Worm (Caenorhabditis elegans) whole organism, L4 larva: ENCODE results near the gene srw-15.

Source experiments
- D1046.2 ChIP-seq: fragments of 200-800 bp; sonication (Bioruptor generic); IDR thresholded peaks from 2 replicates; pipeline ENCODE4 v1.3.6; 2022; ENCODE audit warnings: missing genetic modification characterization, missing compliant biosample characterization
- F10B5.3 ChIP-seq: sonication (generic microtip); optimal IDR thresholded peaks from 2 replicates; lab custom pipeline; 2016; ENCODE audit warnings: mild to moderate bottlenecking, missing genetic modification characterization, missing compliant biosample characterization
- F37D6.2 ChIP-seq: sonication (generic microtip); optimal IDR thresholded peaks from 2 replicates; lab custom pipeline; 2016; ENCODE audit warnings: mild to moderate bottlenecking, missing genetic modification characterization, missing compliant biosample characterization
- R02D3.7 ChIP-seq: fragments of 150-350 bp; sonication (generic microtip); optimal IDR thresholded peaks from 3 replicates; lab custom pipeline; 2014; ENCODE audit warnings: missing biosample characterization, missing genetic modification characterization
- T20F7.1 ChIP-seq: fragments of 200-800 bp; sonication (Bioruptor generic); optimal IDR thresholded peaks from 2 replicates; lab custom pipeline; 2018; ENCODE audit warnings: mild to moderate bottlenecking, missing genetic modification characterization, missing compliant biosample characterization
- Y105C5A.15 ChIP-seq: fragments of 200-800 bp; sonication (Bioruptor generic); IDR thresholded peaks from 2 replicates; pipeline ENCODE4 v1.3.6; 2022; ENCODE audit warnings: missing genetic modification characterization, missing compliant biosample characterization
- Y5F2A.4 ChIP-seq: fragments of 200-800 bp; sonication (Bioruptor generic); optimal IDR thresholded peaks from 2 replicates; lab custom pipeline; 2018; ENCODE audit warnings: mild to moderate bottlenecking, missing genetic modification characterization, missing compliant biosample characterization
- ZK337.2 ChIP-seq: fragments of 200-800 bp; sonication (Bioruptor generic); IDR thresholded peaks from 2 replicates; pipeline ENCODE4 v1.3.6; 2022; ENCODE audit warnings: missing genetic modification reagents, missing genetic modification characterization, missing compliant biosample characterization
- aha-1 ChIP-seq: fragments of 150-350 bp; peaks from one replicate; lab custom pipeline; 2014; ENCODE audit warnings: missing biosample characterization, missing genetic modification characterization
- ama-1 ChIP-seq: fragments of 150-350 bp; optimal IDR thresholded peaks from 2 replicates; lab custom pipeline; 2014; ENCODE audit warnings: inconsistent platforms, mixed read lengths
- attf-4 ChIP-seq: sonication (generic microtip); optimal IDR thresholded peaks from 3 replicates; lab custom pipeline; 2017; ENCODE audit warnings: missing biosample characterization, missing genetic modification characterization
- ceh-28 ChIP-seq: fragments of 150-350 bp; optimal IDR thresholded peaks from 2 replicates; lab custom pipeline; 2014; ENCODE audit warnings: missing biosample characterization, missing genetic modification reagents, missing genetic modification characterization
- ceh-32 ChIP-seq: sonication (generic microtip); optimal IDR thresholded peaks from 2 replicates; lab custom pipeline; 2016; ENCODE audit warnings: mild to moderate bottlenecking, missing genetic modification characterization, missing compliant biosample characterization; ENCODE audit not compliant: poor library complexity
- ceh-44 ChIP-seq: fragments of 200-800 bp; sonication (Bioruptor generic); IDR thresholded peaks from 2 replicates; pipeline ENCODE4 v1.3.6; 2022; ENCODE audit warnings: missing genetic modification reagents, missing genetic modification characterization, missing compliant biosample characterization
- ces-1 ChIP-seq: fragments of 150-350 bp; sonication (generic microtip); optimal IDR thresholded peaks from 4 replicates; lab custom pipeline; 2014; ENCODE audit warnings: missing biosample characterization, missing genetic modification reagents, missing genetic modification characterization
- ctbp-1 ChIP-seq: fragments of 200-800 bp; sonication (Bioruptor generic); IDR thresholded peaks from 2 replicates; pipeline ENCODE4 v1.3.6; 2022; ENCODE audit warnings: missing genetic modification reagents, missing genetic modification characterization, missing compliant biosample characterization
- daf-19 ChIP-seq: fragments of 200-800 bp; sonication (Bioruptor generic); conservative IDR thresholded peaks from 2 replicates; pipeline ENCODE4 v1.3.6; 2022; ENCODE audit warnings: missing genetic modification characterization, missing compliant biosample characterization
- dmd-9 ChIP-seq: fragments of 200-800 bp; sonication (Bioruptor generic); IDR thresholded peaks from 2 replicates; pipeline ENCODE4 v1.3.6; 2022; ENCODE audit warnings: missing genetic modification reagents, missing genetic modification characterization, missing compliant biosample characterization
- dpl-1 ChIP-seq: fragments of 150-350 bp; optimal IDR thresholded peaks from 2 replicates; lab custom pipeline; 2014; ENCODE audit warnings: missing biosample characterization, missing genetic modification reagents, missing genetic modification characterization
- fkh-10 ChIP-seq: fragments of 150-350 bp; optimal IDR thresholded peaks from 2 replicates; lab custom pipeline; 2014; ENCODE audit warnings: missing biosample characterization, missing genetic modification reagents, missing genetic modification characterization
- gei-8 ChIP-seq: fragments of 200-800 bp; sonication (Bioruptor generic); optimal IDR thresholded peaks from 2 replicates; lab custom pipeline; 2018; ENCODE audit warnings: mild to moderate bottlenecking, missing genetic modification characterization, missing compliant biosample characterization
- lin-13 ChIP-seq: fragments of 150-350 bp; optimal IDR thresholded peaks from 2 replicates; lab custom pipeline; 2014; ENCODE audit warnings: missing biosample characterization, missing genetic modification reagents, missing genetic modification characterization
- lin-38 ChIP-seq: fragments of 200-800 bp; sonication (Bioruptor generic); IDR thresholded peaks from 2 replicates; pipeline ENCODE4 v1.3.6; 2022; ENCODE audit warnings: missing genetic modification reagents, missing genetic modification characterization, missing compliant biosample characterization
- mep-1 ChIP-seq: fragments of 150-350 bp; sonication (generic microtip); optimal IDR thresholded peaks from 3 replicates; lab custom pipeline; 2014; ENCODE audit warnings: missing biosample characterization, missing genetic modification characterization
- mxl-3 ChIP-seq: fragments of 200-800 bp; sonication (Bioruptor generic); optimal IDR thresholded peaks from 2 replicates; lab custom pipeline; 2018; ENCODE audit warnings: mild to moderate bottlenecking, missing genetic modification characterization, missing compliant biosample characterization
- nhr-10 ChIP-seq: fragments of 150-350 bp; optimal IDR thresholded peaks from 2 replicates; lab custom pipeline; 2014; ENCODE audit warnings: missing biosample characterization, missing genetic modification characterization
- nhr-237 ChIP-seq: sonication (generic microtip); optimal IDR thresholded peaks from 2 replicates; lab custom pipeline; 2017; ENCODE audit warnings: missing biosample characterization, missing genetic modification characterization
- nhr-25 ChIP-seq: sonication (generic microtip); optimal IDR thresholded peaks from 2 replicates; lab custom pipeline; 2017; ENCODE audit warnings: missing genetic modification characterization, mild to moderate bottlenecking, missing compliant biosample characterization, antibody characterized with exemption, moderate library complexity, borderline replicate concordance; ENCODE audit not compliant: insufficient read depth
- nhr-28 ChIP-seq: fragments of 150-350 bp; optimal IDR thresholded peaks from 2 replicates; lab custom pipeline; 2014; ENCODE audit warnings: missing biosample characterization, missing genetic modification characterization
- nhr-42 ChIP-seq: fragments of 200-800 bp; sonication (Bioruptor generic); IDR thresholded peaks from 2 replicates; pipeline ENCODE4 v1.3.6; 2022; ENCODE audit warnings: missing genetic modification characterization, missing compliant biosample characterization
- nhr-77 ChIP-seq: fragments of 150-350 bp; optimal IDR thresholded peaks from 2 replicates; lab custom pipeline; 2014; ENCODE audit warnings: missing biosample characterization, missing genetic modification characterization
- rbr-2 ChIP-seq: sonication (generic microtip); optimal IDR thresholded peaks from 2 replicates; lab custom pipeline; 2016; ENCODE audit warnings: missing genotype, missing genetic modification characterization, missing compliant biosample characterization
- saeg-2 ChIP-seq: fragments of 200-800 bp; sonication (Bioruptor generic); IDR thresholded peaks from 2 replicates; pipeline ENCODE4 v1.3.6; 2022; ENCODE audit warnings: missing genetic modification reagents, missing genetic modification characterization, missing compliant biosample characterization
- spr-1 ChIP-seq: sonication (generic microtip); optimal IDR thresholded peaks from 2 replicates; lab custom pipeline; 2016; ENCODE audit warnings: mild to moderate bottlenecking, missing genetic modification characterization, missing compliant biosample characterization
- unc-39 ChIP-seq: sonication (generic microtip); optimal IDR thresholded peaks from 2 replicates; lab custom pipeline; 2017; ENCODE audit warnings: missing biosample characterization, missing genetic modification characterization
- unc-62 ChIP-seq, 3 experiments: fragments of 150-350 bp in 1 of 3; sonication (generic microtip); optimal IDR thresholded peaks in 2 of 3; peaks in 1 of 3; 1 replicate in 1 of 3; 2 replicates in 2 of 3; lab custom pipeline; 2014 to 2017; ENCODE audit warnings: missing biosample characterization in 3 of 3, missing genetic modification characterization in 3 of 3, missing genetic modification reagents in 3 of 3, missing genotype in 1 of 3
- zfp-3 ChIP-seq: fragments of 200-800 bp; sonication (Bioruptor generic); conservative IDR thresholded peaks from 2 replicates; pipeline ENCODE4 v1.3.6; 2022; ENCODE audit warnings: missing genetic modification reagents, missing genetic modification characterization, missing compliant biosample characterization
- zip-11 ChIP-seq: fragments of 200-800 bp; sonication (Bioruptor generic); IDR thresholded peaks from 2 replicates; pipeline ENCODE4 v1.3.6; 2022; ENCODE audit warnings: missing genetic modification characterization, missing compliant biosample characterization
- zip-2 ChIP-seq: fragments of 150-350 bp; optimal IDR thresholded peaks from 2 replicates; lab custom pipeline; 2014; ENCODE audit warnings: missing biosample characterization, missing genetic modification characterization

srw-15 gene

ce11 chrV:15221330-15221729 lies 9.0 kb upstream of the srw-15 start, which contains the start of gene irld-25:
Gene irld-25, plus strand, starts transcription at chrV:15221630.
- TF ChIP-seq spr-1 (tag; lab: Kevin White, UChicago) (no peak), ces-1 (no peak), Y105C5A.15 (GFP tag; lab: Robert Waterston, UW) (no peak), dmd-9 (GFP tag; lab: Robert Waterston, UW) (no peak), ceh-44 (GFP tag; lab: Robert Waterston, UW) (no peak), ama-1 (lab: Kevin White, UChicago) (no peak), unc-62 (GFP tag; optimal IDR thresholded peaks at IDR 0.05 in 1 of 2; lab: Kevin White, UChicago) (no peak), unc-62 (tag; optimal IDR thresholded peaks at IDR 0.05; lab: Kevin White, UChicago) (no peak), dpl-1 (GFP tag; lab: Kevin White, UChicago) (no peak), ceh-28 (tag; lab: Kevin White, UChicago) (no peak), T20F7.1 (no peak), daf-19 (no peak)

DNA sequence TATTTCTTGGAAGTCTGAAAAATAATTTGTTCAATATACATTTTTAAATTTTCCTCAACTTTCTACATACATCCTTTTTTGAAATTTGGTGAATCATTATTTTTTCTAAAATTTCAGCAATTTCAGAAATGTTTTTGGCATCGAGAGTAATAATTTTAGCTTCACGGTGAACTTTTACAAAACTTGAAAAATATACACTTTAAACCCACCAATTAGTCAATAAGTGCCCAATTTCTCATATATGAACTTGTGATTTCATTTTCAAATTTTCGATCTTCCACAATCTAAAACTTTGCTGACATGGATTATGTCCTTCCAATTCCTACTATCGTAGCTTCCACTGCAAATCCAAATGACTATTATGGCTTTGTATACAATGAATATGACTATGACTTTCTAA lies 6.7 kb upstream of the srw-15 start, which contains the start of gene srw-24:
Gene srw-24 (plus strand): TSS at position 301 of the 400 bp plus-strand sequence.
- no peak for TF ChIP-seq lin-13 (GFP tag; lab: Kevin White, UChicago)
- TF ChIP-seq nhr-10 (tag; lab: Kevin White, UChicago): no peak
- no peak for TF ChIP-seq ceh-28 (tag; lab: Kevin White, UChicago)
- TF ChIP-seq aha-1 (tag; lab: Kevin White, UChicago): no peak
- TF ChIP-seq nhr-28 (tag; lab: Kevin White, UChicago): no peak
- TF ChIP-seq zip-2 (tag; lab: Kevin White, UChicago): no peak
- no peak for TF ChIP-seq ceh-32 (tag; lab: Kevin White, UChicago)
- TF ChIP-seq fkh-10 (GFP tag; lab: Kevin White, UChicago): no peak
- TF ChIP-seq zfp-3: no peak
- no peak for TF ChIP-seq spr-1 (tag; lab: Kevin White, UChicago)
- TF ChIP-seq F10B5.3 (tag; lab: Kevin White, UChicago): no peak
- no peak for TF ChIP-seq D1046.2
- TF ChIP-seq R02D3.7 (tag; lab: Kevin White, UChicago): no peak
- no peak for TF ChIP-seq ctbp-1 (GFP tag; lab: Robert Waterston, UW)
- no peak for TF ChIP-seq Y5F2A.4 (GFP tag; lab: Kevin White, UChicago)
- no peak for TF ChIP-seq nhr-42
- no peak for TF ChIP-seq zip-11 (GFP tag; lab: Robert Waterston, UW)
- TF ChIP-seq nhr-25 (tag; lab: Kevin White, UChicago): no peak
- TF ChIP-seq attf-4 (tag; lab: Kevin White, UChicago): no peak
- no peak for TF ChIP-seq nhr-237 (tag; lab: Kevin White, UChicago)

- no peak for TF ChIP-seq rbr-2 (tag; lab: Kevin White, UChicago)
- no peak for TF ChIP-seq lin-13 (GFP tag; lab: Kevin White, UChicago)
- no peak for TF ChIP-seq F37D6.2 (tag; lab: Kevin White, UChicago)
- no peak for TF ChIP-seq aha-1 (tag; lab: Kevin White, UChicago)
- no peak for TF ChIP-seq unc-39 (tag; lab: Kevin White, UChicago)
- no peak for TF ChIP-seq mxl-3
- TF ChIP-seq nhr-25 (tag; lab: Kevin White, UChicago): no peak
- no peak for TF ChIP-seq lin-38 (GFP tag; lab: Robert Waterston, UW)
- no peak for TF ChIP-seq nhr-237 (tag; lab: Kevin White, UChicago)
- no peak for TF ChIP-seq mep-1 (tag; lab: Kevin White, UChicago)
- no peak for TF ChIP-seq attf-4 (tag; lab: Kevin White, UChicago)
- no peak for TF ChIP-seq gei-8 (GFP tag; lab: Kevin White, UChicago)
- TF ChIP-seq nhr-77: no peak
- no peak for TF ChIP-seq saeg-2 (GFP tag; lab: Robert Waterston, UW)
- no peak for TF ChIP-seq ZK337.2 (GFP tag; lab: Robert Waterston, UW)
These were observed 4.7 kb upstream of the srw-15 start, which contains the start of gene srw-14 for ce11 chrV:15225650-15226049. Gene srw-14, plus strand, starts transcription at chrV:15225950.
